Fruit fly (Drosophila melanogaster) whole organism, pupa: Measurements from ENCODE around the gene CG4041.

Source experiments
- CG10348 ChIP-seq: fragments of 200-800 bp; sonication (Bioruptor generic); IDR thresholded peaks from 2 replicates; pipeline ENCODE4 v1.3.6; 2022; ENCODE audit warnings: missing biosample characterization, missing genetic modification characterization
- CG12605 ChIP-seq: fragments of 200-800 bp; sonication (Bioruptor generic); IDR thresholded peaks from 2 replicates; pipeline ENCODE4 v1.3.6; 2022; ENCODE audit warnings: missing biosample characterization, missing genetic modification characterization
- CG13204 ChIP-seq: fragments of 200-800 bp; sonication (Bioruptor generic); optimal IDR thresholded peaks from 2 replicates; lab custom pipeline; 2018; ENCODE audit warnings: missing biosample characterization, mild to moderate bottlenecking, missing genetic modification characterization, moderate library complexity
- CG14655 ChIP-seq: fragments of 200-800 bp; sonication (Bioruptor generic); optimal IDR thresholded peaks from 3 replicates; lab custom pipeline; 2017; ENCODE audit warnings: mild to moderate bottlenecking, missing biosample characterization, missing genetic modification reagents, missing genetic modification characterization
- CG15710 ChIP-seq: fragments of 200-800 bp; sonication (Bioruptor generic); optimal IDR thresholded peaks from 2 replicates; lab custom pipeline; 2018; ENCODE audit warnings: missing biosample characterization, mild to moderate bottlenecking, missing genetic modification characterization, moderate library complexity
- CG17806 ChIP-seq: fragments of 200-800 bp; sonication (Bioruptor generic); optimal IDR thresholded peaks from 2 replicates; lab custom pipeline; 2018; ENCODE audit warnings: missing biosample characterization, mild to moderate bottlenecking, missing genetic modification characterization, moderate library complexity
- CG32121 ChIP-seq: fragments of 200-800 bp; sonication (Bioruptor generic); IDR thresholded peaks from 2 replicates; pipeline ENCODE4 v1.3.6; 2022; ENCODE audit warnings: missing biosample characterization, missing genetic modification characterization
- CG34367 ChIP-seq: fragments of 200-800 bp; sonication (Bioruptor generic); optimal IDR thresholded peaks from 2 replicates; lab custom pipeline; 2018; ENCODE audit warnings: missing biosample characterization, mild to moderate bottlenecking, missing genetic modification characterization
- CG4496 ChIP-seq: fragments of 200-800 bp; sonication (Bioruptor generic); IDR thresholded peaks from 3 replicates; pipeline ENCODE4 v1.3.6; 2022; ENCODE audit warnings: missing biosample characterization, missing genetic modification characterization
- CG8159 ChIP-seq: fragments of 200-800 bp; sonication (Bioruptor generic); optimal IDR thresholded peaks from 3 replicates; lab custom pipeline; 2018; ENCODE audit warnings: missing biosample characterization, mild to moderate bottlenecking, missing genetic modification characterization, moderate library complexity
- CG8301 ChIP-seq: fragments of 200-800 bp; sonication (Bioruptor generic); optimal IDR thresholded peaks from 2 replicates; lab custom pipeline; 2018; ENCODE audit warnings: missing biosample characterization, mild to moderate bottlenecking, missing genetic modification characterization
- CG9948 ChIP-seq: fragments of 200-800 bp; sonication (Bioruptor generic); optimal IDR thresholded peaks from 2 replicates; lab custom pipeline; 2018; ENCODE audit warnings: missing biosample characterization, mild to moderate bottlenecking, missing genetic modification characterization, moderate library complexity
- D1 ChIP-seq: fragments of 200-800 bp; sonication (Bioruptor generic); optimal IDR thresholded peaks from 2 replicates; lab custom pipeline; 2018; ENCODE audit warnings: missing biosample characterization, mild to moderate bottlenecking, missing genetic modification characterization, moderate library complexity
- EcR ChIP-seq: fragments of 200-800 bp; sonication (Bioruptor generic); optimal IDR thresholded peaks from 3 replicates; lab custom pipeline; 2019; ENCODE audit warnings: missing biosample characterization, missing genetic modification characterization, mild to moderate bottlenecking, moderate library complexity, missing genetic modification reagents
- Ets98B ChIP-seq: fragments of 200-800 bp; sonication (Bioruptor generic); IDR thresholded peaks from 2 replicates; pipeline ENCODE4 v1.3.6; 2022; ENCODE audit warnings: missing biosample characterization, missing genetic modification characterization
- Pif1A ChIP-seq: fragments of 200-800 bp; sonication (Bioruptor generic); optimal IDR thresholded peaks from 3 replicates; lab custom pipeline; 2016; ENCODE audit warnings: missing biosample characterization, missing genetic modification characterization
- Pif1B ChIP-seq: fragments of 200-800 bp; sonication (Bioruptor generic); optimal IDR thresholded peaks from 3 replicates; lab custom pipeline; 2016; ENCODE audit warnings: missing biosample characterization, missing genetic modification characterization
- Snoo ChIP-seq: fragments of 200-800 bp; sonication (Bioruptor generic); optimal IDR thresholded peaks from 3 replicates; lab custom pipeline; 2017; ENCODE audit warnings: missing biosample characterization, mild to moderate bottlenecking, missing genetic modification characterization, inconsistent platforms
- fd96Ca ChIP-seq: fragments of 200-800 bp; sonication (Bioruptor generic); IDR thresholded peaks from 3 replicates; pipeline ENCODE4 v1.3.6; 2022; ENCODE audit warnings: missing biosample characterization, missing genetic modification characterization
- gl ChIP-seq: fragments of 200-800 bp; sonication (Bioruptor generic); optimal IDR thresholded peaks from 2 replicates; lab custom pipeline; 2018; ENCODE audit warnings: missing biosample characterization, mild to moderate bottlenecking, missing genetic modification characterization
- rn ChIP-seq: fragments of 200-800 bp; sonication (Bioruptor generic); IDR thresholded peaks from 2 replicates; pipeline ENCODE4 v1.3.6; 2022; ENCODE audit warnings: missing biosample characterization, missing genetic modification characterization

Gene CG4041

dm6 chrX:4896892-4897291 lies 21.4 kb downstream of the CG4041 start:
- TF ChIP-seq CG9948: no peak
- no peak for TF ChIP-seq EcR (GFP tag; lab: Kevin White, UChicago)
- no peak for TF ChIP-seq rn (GFP tag; lab: Robert Waterston, UW)
- TF ChIP-seq CG15710 (tag; lab: Kevin White, UChicago): no peak
- TF ChIP-seq CG10348: no peak
- no peak for TF ChIP-seq gl (tag; lab: Kevin White, UChicago)
- no peak for TF ChIP-seq CG34367
- no peak for TF ChIP-seq CG17806 (tag; lab: Kevin White, UChicago)
- TF ChIP-seq Pif1A: no peak
- no peak for TF ChIP-seq Snoo

- no peak for TF ChIP-seq CG12605 (GFP tag; lab: Robert Waterston, UW)
- TF ChIP-seq D1 (tag; lab: Kevin White, UChicago): no peak
- no peak for TF ChIP-seq CG9948
- TF ChIP-seq CG17806 (tag; lab: Kevin White, UChicago): no peak
- no peak for TF ChIP-seq CG4496 (GFP tag; lab: Robert Waterston, UW)
- no peak for TF ChIP-seq CG32121
- TF ChIP-seq CG8159 (tag; lab: Kevin White, UChicago): no peak
Measured at dm6 chrX:4894596-4894995, 23.7 kb downstream of the CG4041 start.

dm6 chrX:4885875-4886274 lies 32.4 kb downstream of the CG4041 start:
- TF ChIP-seq Snoo (no peak), CG15710 (tag; lab: Kevin White, UChicago) (no peak), fd96Ca (GFP tag; lab: Robert Waterston, UW) (peak; percentile 64; the same call in 2 of the 3 replicates), CG32121 (peak; percentile 55), rn (GFP tag; lab: Robert Waterston, UW) (no peak), CG14655 (GFP tag; lab: Kevin White, UChicago) (peak; percentile 17), CG13204 (GFP tag; lab: Kevin White, UChicago) (no peak), CG10348 (no peak), CG4496 (GFP tag; lab: Robert Waterston, UW) (peak; percentile 32; the same call in 1 of the 3 replicates), CG12605 (GFP tag; lab: Robert Waterston, UW) (no peak), Pif1A (no peak), D1 (tag; lab: Kevin White, UChicago) (no peak), CG17806 (tag; lab: Kevin White, UChicago) (no peak), Ets98B (GFP tag; lab: Robert Waterston, UW) (peak; percentile 50), gl (tag; lab: Kevin White, UChicago) (no peak), CG34367 (no peak), CG8301 (tag; lab: Kevin White, UChicago) (peak; percentile 17), CG8159 (tag; lab: Kevin White, UChicago) (no peak), Pif1B (no peak)

dm6 chrX:4875370-4875769 lies 42.9 kb downstream of the CG4041 start, which contains the start of gene boil:
TSS of gene boil (plus strand) at chrX:4875670.
- no peak for TF ChIP-seq CG4496 (GFP tag; lab: Robert Waterston, UW)
- no peak for TF ChIP-seq Snoo
- no peak for TF ChIP-seq Pif1B
- TF ChIP-seq CG34367: no peak
- no peak for TF ChIP-seq D1 (tag; lab: Kevin White, UChicago)
- TF ChIP-seq, all 21 proteins: peak for 0
